Fruit fly (Drosophila melanogaster): Measurements from ENCODE around the gene CG12541.

The CG12541 gene

dm6 chrX:7014931-7015428 lies 50.9 kb downstream of the CG12541 start:
- TF ChIP-seq CG6854 (GFP tag; optimal IDR thresholded peaks at IDR 0.05) (no peak), salr (GFP tag; optimal IDR thresholded peaks at IDR 0.05) (no peak), Met (GFP tag; optimal IDR thresholded peaks at IDR 0.05) (peak; percentile 59), ss (GFP tag; optimal IDR thresholded peaks at IDR 0.05) (peak; percentile 34 to 49), fd85E (GFP tag; optimal IDR thresholded peaks at IDR 0.05) (no peak), CG10669 (GFP tag; optimal IDR thresholded peaks at IDR 0.05) (no peak), Eip93F (GFP tag; optimal IDR thresholded peaks at IDR 0.05) (no peak), CG34406 (GFP tag; optimal IDR thresholded peaks at IDR 0.05) (peak; percentile 5), fkh (GFP tag; optimal IDR thresholded peaks at IDR 0.05) (peak; percentile 39), CG8319 (GFP tag; optimal IDR thresholded peaks at IDR 0.05) (no peak), Gug (GFP tag; IDR thresholded peaks at IDR 0.05) (no peak), CG6792 (GFP tag; optimal IDR thresholded peaks at IDR 0.05) (peak; percentile 32), CG8119 (GFP tag; IDR thresholded peaks at IDR 0.05) (peak; percentile 54; the same call in 1 of the 3 replicates), acj6 (GFP tag; optimal IDR thresholded peaks at IDR 0.05) (peak; percentile 43), CG31627 (GFP tag; optimal IDR thresholded peaks at IDR 0.05) (peak; percentile 37), topi (GFP tag; optimal IDR thresholded peaks at IDR 0.05) (peak; percentile 22), dac (GFP tag; optimal IDR thresholded peaks at IDR 0.05) (no peak), Blimp-1 (GFP tag; optimal IDR thresholded peaks at IDR 0.05) (no peak), lz (GFP tag; optimal IDR thresholded peaks at IDR 0.05) (peak; percentile 57), Ets21C (GFP tag; optimal IDR thresholded peaks at IDR 0.05) (peak; percentile 12), spab (GFP tag; optimal IDR thresholded peaks at IDR 0.05) (no peak), CG32006 (GFP tag; optimal IDR thresholded peaks at IDR 0.05) (peak; percentile 32), achi (GFP tag; optimal IDR thresholded peaks at IDR 0.05) (peak; percentile 16), CG1621 (tag; optimal IDR thresholded peaks at IDR 0.05) (no peak), fd59A (GFP tag; optimal IDR thresholded peaks at IDR 0.05) (no peak), esn (GFP tag; optimal IDR thresholded peaks at IDR 0.05) (peak; percentile 49), dsx (GFP tag; optimal IDR thresholded peaks at IDR 0.05; ENCODE audit: poor library complexity, severe bottlenecking) (peak; percentile 27), Lpt (GFP tag; optimal IDR thresholded peaks at IDR 0.05) (no peak), eg (GFP tag; IDR thresholded peaks at IDR 0.05) (peak; percentile 60; the same call in 2 of the 3 replicates), CG9139 (GFP tag; optimal IDR thresholded peaks at IDR 0.05) (no peak), CG7368 (GFP tag; optimal IDR thresholded peaks at IDR 0.05) (no peak), OdsH (GFP tag; optimal IDR thresholded peaks at IDR 0.05) (peak; percentile 48), CG16779 (tag; optimal IDR thresholded peaks at IDR 0.05) (peak; percentile 30), Eip78C (GFP tag) (peak; percentile 89), CG11902 (GFP tag; optimal IDR thresholded peaks at IDR 0.05) (no peak), CG3032 (tag; optimal IDR thresholded peaks at IDR 0.05) (peak; percentile 82), cyc (GFP tag; optimal IDR thresholded peaks at IDR 0.05) (peak; percentile 11), Hr39 (GFP tag; optimal IDR thresholded peaks at IDR 0.05) (peak; percentile 16), svp (GFP tag) (peak; percentile 85), pdm3 (GFP tag; optimal IDR thresholded peaks at IDR 0.05) (peak; percentile 45), Hr38 (GFP tag; optimal IDR thresholded peaks at IDR 0.05) (no peak), CG3919 (GFP tag; optimal IDR thresholded peaks at IDR 0.05) (peak; percentile 14), vri (GFP tag; optimal IDR thresholded peaks at IDR 0.05) (no peak), Sox102F (GFP tag; optimal IDR thresholded peaks at IDR 0.05) (peak; percentile 10), CG6808 (GFP tag; optimal IDR thresholded peaks at IDR 0.05) (peak; percentile 23), CG11762 (GFP tag; optimal IDR thresholded peaks at IDR 0.05; ENCODE audit: insufficient read depth) (peak; percentile 20), CG11294 (GFP tag; IDR thresholded peaks at IDR 0.05) (no peak), Sox14 (GFP tag; optimal IDR thresholded peaks at IDR 0.05) (peak; percentile 25), net (GFP tag; optimal IDR thresholded peaks at IDR 0.05) (no peak), Ets96B (tag; optimal IDR thresholded peaks at IDR 0.05) (peak; percentile 8), CG10631 (GFP tag; optimal IDR thresholded peaks at IDR 0.05) (peak; percentile 22), CG4318 (GFP tag; optimal IDR thresholded peaks at IDR 0.05) (no peak)
